Worm (Caenorhabditis elegans): Measurements from ENCODE around the gene F18F11.4.

- TF ChIP-seq him-1 (tag; optimal IDR thresholded peaks at IDR 0.05) (no peak), dao-5 (tag; optimal IDR thresholded peaks at IDR 0.05) (peak; percentile 81)
These were observed 8.1 kb upstream of the F18F11.4 start, which contains the start of gene grl-26 for ce11 chrIV:322497-322896.

Data from whole organism, L4/young adult.